Fruit fly (Drosophila melanogaster) whole organism, embryonic: ENCODE data around the gene CG42693.

Experiments
- BEAF-32 ChIP-seq: fragments of 200-800 bp; sonication (Bioruptor generic); optimal IDR thresholded peaks from 3 replicates; lab custom pipeline; 2017; ENCODE audit warnings: missing biosample characterization, missing genetic modification characterization, mild to moderate bottlenecking, moderate library complexity, missing genetic modification reagents
- CG11247 ChIP-seq: fragments of 200-800 bp; sonication (Bioruptor generic); IDR thresholded peaks from 2 replicates; pipeline ENCODE4 v1.3.6; 2022; ENCODE audit warnings: missing biosample characterization, missing genetic modification characterization
- CG12155 ChIP-seq: fragments of 200-800 bp; sonication (Bioruptor generic); optimal IDR thresholded peaks from 3 replicates; lab custom pipeline; 2016; ENCODE audit warnings: missing biosample characterization, missing genetic modification characterization
- CG12299 ChIP-seq: fragments of 200-800 bp; sonication (Bioruptor generic); optimal IDR thresholded peaks from 2 replicates; lab custom pipeline; 2018; ENCODE audit warnings: missing biosample characterization, mild to moderate bottlenecking, missing genetic modification characterization
- CG12391 ChIP-seq: fragments of 200-800 bp; sonication (Bioruptor generic); optimal IDR thresholded peaks from 3 replicates; lab custom pipeline; 2018; ENCODE audit warnings: missing biosample characterization, mild to moderate bottlenecking, missing genetic modification characterization, moderate library complexity
- CG12659 ChIP-seq: fragments of 200-800 bp; sonication (Bioruptor generic); optimal IDR thresholded peaks from 3 replicates; lab custom pipeline; 2017; ENCODE audit warnings: mild to moderate bottlenecking, missing biosample characterization, missing genetic modification reagents, missing genetic modification characterization
- CG13894 ChIP-seq: fragments of 200-800 bp; sonication (Bioruptor generic); optimal IDR thresholded peaks from 3 replicates; lab custom pipeline; 2018; ENCODE audit warnings: missing biosample characterization, mild to moderate bottlenecking, missing genetic modification characterization, moderate library complexity
- CG15479 ChIP-seq: fragments of 200-800 bp; sonication (Bioruptor generic); optimal IDR thresholded peaks from 3 replicates; lab custom pipeline; 2019; ENCODE audit warnings: missing biosample characterization, mild to moderate bottlenecking, missing genetic modification characterization, moderate library complexity
- CG2116 ChIP-seq: fragments of 200-800 bp; sonication (Bioruptor generic); optimal IDR thresholded peaks from 3 replicates; lab custom pipeline; 2018; ENCODE audit warnings: missing biosample characterization, mild to moderate bottlenecking, missing genetic modification characterization
- CG2678 ChIP-seq: fragments of 200-800 bp; sonication (Bioruptor generic); optimal IDR thresholded peaks from 3 replicates; lab custom pipeline; 2019; ENCODE audit warnings: missing biosample characterization, mild to moderate bottlenecking, missing genetic modification characterization, moderate library complexity
- CG31365 ChIP-seq: fragments of 200-800 bp; sonication (Bioruptor generic); optimal IDR thresholded peaks from 2 replicates; lab custom pipeline; 2018; ENCODE audit warnings: missing biosample characterization, mild to moderate bottlenecking, missing genetic modification characterization
- CG5245 ChIP-seq: fragments of 200-800 bp; sonication (Bioruptor generic); optimal IDR thresholded peaks from 3 replicates; lab custom pipeline; 2016; ENCODE audit warnings: missing biosample characterization, missing genetic modification characterization
- CG7357 ChIP-seq: fragments of 200-800 bp; sonication (Bioruptor generic); IDR thresholded peaks from 3 replicates; pipeline ENCODE4 v1.3.6; 2022; ENCODE audit warnings: missing biosample characterization, missing genetic modification characterization
- CG8290 ChIP-seq, 3 experiments: fragments of 200-800 bp; sonication (Bioruptor generic); optimal IDR thresholded peaks; 2 replicates each; lab custom pipeline; 2016 to 2019; ENCODE audit warnings: missing biosample characterization in 3 of 3, missing genetic modification characterization in 3 of 3, mild to moderate bottlenecking in 2 of 3, moderate library complexity in 1 of 3
- CG8388 ChIP-seq: fragments of 200-800 bp; sonication (Bioruptor generic); optimal IDR thresholded peaks from 2 replicates; lab custom pipeline; 2019; ENCODE audit warnings: missing biosample characterization, mild to moderate bottlenecking, missing genetic modification characterization, moderate library complexity
- CG9797 ChIP-seq: fragments of 200-800 bp; sonication (Bioruptor generic); optimal IDR thresholded peaks from 3 replicates; lab custom pipeline; 2018; ENCODE audit warnings: missing biosample characterization, mild to moderate bottlenecking, missing genetic modification characterization
- CHES-1-like ChIP-seq: fragments of 200-800 bp; sonication (Bioruptor generic); optimal IDR thresholded peaks from 2 replicates; lab custom pipeline; 2016; ENCODE audit warnings: missing biosample characterization, missing genetic modification characterization
- Eip74EF ChIP-seq, 2 experiments: fragments of 200-800 bp in 1 of 2; fragments of >200 bp in 1 of 2; sonication (Bioruptor generic) in 1 of 2; optimal IDR thresholded peaks; 2 replicates each; lab custom pipeline; 2017 to 2019; ENCODE audit warnings: missing biosample characterization in 2 of 2, missing genetic modification characterization in 2 of 2, mild to moderate bottlenecking in 1 of 2, moderate library complexity in 1 of 2
- Ets97D ChIP-seq: fragments of 200-800 bp; sonication (Bioruptor generic); optimal IDR thresholded peaks from 3 replicates; lab custom pipeline; 2016; ENCODE audit warnings: missing biosample characterization, missing genetic modification characterization
- Fer3 ChIP-seq: fragments of 200-800 bp; sonication (Bioruptor generic); optimal IDR thresholded peaks from 2 replicates; lab custom pipeline; 2018; ENCODE audit warnings: missing biosample characterization, mild to moderate bottlenecking, missing genetic modification characterization, moderate library complexity
- HmgD ChIP-seq: fragments of 200-800 bp; sonication (Bioruptor generic); optimal IDR thresholded peaks from 3 replicates; lab custom pipeline; 2016; ENCODE audit warnings: missing biosample characterization, missing genetic modification characterization
- HmgZ ChIP-seq: fragments of 200-800 bp; sonication (Bioruptor generic); optimal IDR thresholded peaks from 2 replicates; lab custom pipeline; 2018; ENCODE audit warnings: missing biosample characterization, mild to moderate bottlenecking, missing genetic modification characterization
- Kr ChIP-seq: fragments of 200-800 bp; sonication (Bioruptor generic); optimal IDR thresholded peaks from 2 replicates; lab custom pipeline; 2017; ENCODE audit warnings: missing biosample characterization, mild to moderate bottlenecking, missing genetic modification characterization
- Lhr ChIP-seq: fragments of 200-800 bp; sonication (Bioruptor generic); optimal IDR thresholded peaks from 3 replicates; lab custom pipeline; 2017; ENCODE audit warnings: mild to moderate bottlenecking, missing biosample characterization, missing genetic modification reagents, missing genetic modification characterization
- Med ChIP-seq: fragments of 200-800 bp; sonication (Bioruptor generic); peaks from one replicate; lab custom pipeline; 2016; ENCODE audit warnings: missing biosample characterization, missing genetic modification characterization, mild to moderate bottlenecking, inconsistent platforms, moderate library complexity
- NC2β ChIP-seq: fragments of 200-800 bp; sonication (Bioruptor generic); optimal IDR thresholded peaks from 2 replicates; lab custom pipeline; 2016; ENCODE audit warnings: missing biosample characterization, missing genetic modification characterization
- YL-1 ChIP-seq: fragments of 200-800 bp; sonication (Bioruptor generic); optimal IDR thresholded peaks from 3 replicates; lab custom pipeline; 2017; ENCODE audit warnings: missing biosample characterization, mild to moderate bottlenecking, missing genetic modification characterization
- bigmax ChIP-seq: fragments of 200-800 bp; sonication (Bioruptor generic); optimal IDR thresholded peaks from 2 replicates; lab custom pipeline; 2018; ENCODE audit warnings: missing biosample characterization, mild to moderate bottlenecking, missing genetic modification characterization
- bowl ChIP-seq: fragments of 200-800 bp; sonication (Bioruptor generic); IDR thresholded peaks from 2 replicates; pipeline ENCODE4 v1.3.6; 2022; ENCODE audit warnings: missing biosample characterization, missing genetic modification characterization
- ci ChIP-seq: fragments of 200-800 bp; sonication (Bioruptor generic); IDR thresholded peaks from 3 replicates; pipeline ENCODE4 v1.3.6; 2022; ENCODE audit warnings: missing biosample characterization, missing genetic modification characterization
- cwo ChIP-seq: fragments of 200-800 bp; sonication (Bioruptor generic); optimal IDR thresholded peaks from 3 replicates; lab custom pipeline; 2017; ENCODE audit warnings: missing biosample characterization, missing genetic modification characterization, mild to moderate bottlenecking, moderate library complexity, missing genetic modification reagents
- dpn ChIP-seq, 2 experiments: fragments of 200-800 bp; sonication (Bioruptor generic); optimal IDR thresholded peaks; 3 replicates each; lab custom pipeline; 2016; ENCODE audit warnings: missing biosample characterization in 2 of 2, missing genetic modification characterization in 2 of 2
- exex ChIP-seq: fragments of 200-800 bp; sonication (Bioruptor generic); optimal IDR thresholded peaks from 4 replicates; lab custom pipeline; 2018; ENCODE audit warnings: missing biosample characterization, mild to moderate bottlenecking, missing genetic modification characterization, moderate library complexity
- hkb ChIP-seq, 2 experiments: fragments of 200-800 bp in 1 of 2; fragments of >200 bp in 1 of 2; sonication (Bioruptor generic) in 1 of 2; IDR thresholded peaks in 1 of 2; optimal IDR thresholded peaks in 1 of 2; 2 replicates each; pipeline versions ENCODE4 v1.3.6 to Lab custom; 2017 to 2022; ENCODE audit warnings: missing biosample characterization in 1 of 2, missing genetic modification characterization in 1 of 2
- jumu ChIP-seq: fragments of 200-800 bp; sonication (Bioruptor generic); optimal IDR thresholded peaks from 3 replicates; lab custom pipeline; 2016; ENCODE audit warnings: missing biosample characterization, missing genetic modification characterization
- kah ChIP-seq: fragments of 200-800 bp; sonication (Bioruptor generic); optimal IDR thresholded peaks from 2 replicates; lab custom pipeline; 2018; ENCODE audit warnings: missing biosample characterization, mild to moderate bottlenecking, missing genetic modification characterization
- nom ChIP-seq: fragments of 200-800 bp; sonication (Bioruptor generic); optimal IDR thresholded peaks from 2 replicates; lab custom pipeline; 2017; ENCODE audit warnings: missing biosample characterization, missing genetic modification characterization, mild to moderate bottlenecking, moderate library complexity, missing genetic modification reagents
- onecut ChIP-seq: fragments of 200-800 bp; sonication (Bioruptor generic); IDR thresholded peaks from 2 replicates; pipeline ENCODE4 v1.3.6; 2022; ENCODE audit warnings: missing biosample characterization, missing genetic modification characterization
- phol ChIP-seq: fragments of 200-800 bp; sonication (Bioruptor generic); optimal IDR thresholded peaks from 3 replicates; lab custom pipeline; 2018; ENCODE audit warnings: missing biosample characterization, mild to moderate bottlenecking, missing genetic modification characterization, moderate library complexity
- pzg ChIP-seq: fragments of 200-800 bp; sonication (Bioruptor generic); optimal IDR thresholded peaks from 3 replicates; lab custom pipeline; 2018; ENCODE audit warnings: missing biosample characterization, mild to moderate bottlenecking, missing genetic modification characterization, moderate library complexity
- seq ChIP-seq: fragments of 200-800 bp; sonication (Bioruptor generic); IDR thresholded peaks from 2 replicates; pipeline ENCODE4 v1.3.6; 2022; ENCODE audit warnings: missing biosample characterization, missing genetic modification characterization
- sna ChIP-seq: fragments of 200-800 bp; sonication (Bioruptor generic); IDR thresholded peaks from 2 replicates; pipeline ENCODE4 v1.3.6; 2022; ENCODE audit warnings: missing biosample characterization, missing genetic modification characterization; ENCODE audit not compliant: partially characterized antibody
- sqz ChIP-seq: fragments of 200-800 bp; sonication (Bioruptor generic); optimal IDR thresholded peaks from 3 replicates; lab custom pipeline; 2018; ENCODE audit warnings: missing biosample characterization, mild to moderate bottlenecking, missing genetic modification characterization
- stwl ChIP-seq: fragments of 200-800 bp; sonication (Bioruptor generic); optimal IDR thresholded peaks from 3 replicates; lab custom pipeline; 2018; ENCODE audit warnings: missing biosample characterization, mild to moderate bottlenecking, missing genetic modification characterization, moderate library complexity
- trem ChIP-seq: fragments of 200-800 bp; optimal IDR thresholded peaks from 3 replicates; lab custom pipeline; 2019; ENCODE audit warnings: missing biosample characterization, mild to moderate bottlenecking, missing genetic modification characterization, moderate library complexity
- vfl ChIP-seq: fragments of 200-800 bp; sonication (Bioruptor generic); optimal IDR thresholded peaks from 2 replicates; lab custom pipeline; 2016; ENCODE audit warnings: missing biosample characterization, missing genetic modification characterization
- zen ChIP-seq: fragments of 200-800 bp; sonication (Bioruptor generic); optimal IDR thresholded peaks from 3 replicates; lab custom pipeline; 2018; ENCODE audit warnings: missing biosample characterization, mild to moderate bottlenecking, missing genetic modification characterization, moderate library complexity

The CG42693 gene

dm6 chr3R:31747429-31748048 lies 39.4 kb upstream of the CG42693 start, which contains the start of the genes nero and CG1910 (continued):
- TF ChIP-seq Lhr (GFP tag; lab: Kevin White, UChicago): peak; percentile 60
- TF ChIP-seq onecut (GFP tag; lab: Robert Waterston, UW): peak; percentile 58
- peak; percentile 30 for TF ChIP-seq hkb (optimal IDR thresholded peaks at IDR 0.05; lab: Kevin White, UChicago)
- TF ChIP-seq hkb (GFP tag; IDR thresholded peaks at IDR 0.05; lab: Robert Waterston, UW): no peak
- peak; percentile 10 for TF ChIP-seq CG8388
- TF ChIP-seq CG2678 (tag; lab: Kevin White, UChicago): peak; percentile 11
- TF ChIP-seq jumu (GFP tag; lab: Kevin White, UChicago): peak; percentile 2
- TF ChIP-seq cwo (GFP tag; lab: Kevin White, UChicago): no peak
- peak; percentile 84 for TF ChIP-seq CG15479
- TF ChIP-seq Kr: peak; percentile 3
- TF ChIP-seq ci (GFP tag; lab: Robert Waterston, UW): no peak
- TF ChIP-seq exex (tag; lab: Kevin White, UChicago): no peak
- TF ChIP-seq vfl: peak; percentile 1
- TF ChIP-seq NC2β (GFP tag; lab: Kevin White, UChicago): peak; percentile 36
- TF ChIP-seq Med (GFP tag; lab: Kevin White, UChicago): peak; percentile 91
- peak; percentile 42 for TF ChIP-seq CG12299
- no peak for TF ChIP-seq kah (GFP tag; lab: Kevin White, UChicago)
- no peak for TF ChIP-seq seq (GFP tag; lab: Robert Waterston, UW)
- TF ChIP-seq YL-1 (GFP tag; lab: Kevin White, UChicago): peak; percentile 17
- TF ChIP-seq CG8290 (GFP tag; optimal IDR thresholded peaks at IDR 0.05; lab: Kevin White, UChicago): peak; percentile 15
- TF ChIP-seq CG8290 (tag; optimal IDR thresholded peaks at IDR 0.05; lab: Kevin White, UChicago): peak in 1 of 2 experiments; percentile 77
- TF ChIP-seq nom: peak; percentile 26
- peak; percentile 6 for TF ChIP-seq CG12155 (GFP tag; lab: Kevin White, UChicago)
- TF ChIP-seq CG13894: peak; percentile 8
- no peak for TF ChIP-seq bowl (GFP tag; lab: Robert Waterston, UW)
- TF ChIP-seq Ets97D (GFP tag; lab: Kevin White, UChicago): peak; percentile 28
- TF ChIP-seq CG12391: peak; percentile 28
- TF ChIP-seq CHES-1-like: peak; percentile 69
- peak; percentile 31 for TF ChIP-seq sqz (GFP tag; lab: Kevin White, UChicago)
- TF ChIP-seq HmgZ: peak; percentile 77
- TF ChIP-seq CG5245 (GFP tag; lab: Kevin White, UChicago): peak; percentile 10
- TF ChIP-seq BEAF-32 (GFP tag; lab: Kevin White, UChicago): peak; percentile 92
- no peak for TF ChIP-seq Fer3
- TF ChIP-seq bigmax (GFP tag; lab: Kevin White, UChicago): peak; percentile 60
- TF ChIP-seq zen: peak; percentile 37
- peak; percentile 93 for TF ChIP-seq CG9797
- peak; percentile 70 for TF ChIP-seq HmgD (GFP tag; lab: Kevin White, UChicago)
- peak; percentile 99 for TF ChIP-seq trem
- TF ChIP-seq CG7357: 0 out of 3 replicates have a peak, but pooled peaks have one; percentile 23
- peak; percentile 95 for TF ChIP-seq pzg (GFP tag; lab: Kevin White, UChicago)
- TF ChIP-seq CG11247: no peak
- TF ChIP-seq CG2116: peak; percentile 63
- peak; percentile 39 for TF ChIP-seq phol
- peak in 1 of 2 experiments; percentile 39 for TF ChIP-seq dpn (GFP tag; optimal IDR thresholded peaks at IDR 0.05; lab: Kevin White, UChicago)
- TF ChIP-seq Eip74EF (GFP tag; optimal IDR thresholded peaks at IDR 0.05; lab: Kevin White, UChicago): no peak
- no peak for TF ChIP-seq sna (GFP tag; lab: Robert Waterston, UW)
- TF ChIP-seq CG12659 (GFP tag; lab: Kevin White, UChicago): peak; percentile 63
- TF ChIP-seq CG31365 (tag; lab: Kevin White, UChicago): peak; percentile 18
- TF ChIP-seq stwl (tag; lab: Kevin White, UChicago): peak; percentile 75
